Worm (Caenorhabditis elegans) whole organism, L3 larva: Measurements from ENCODE around the gene C09G9.3.

Experiments used
- R02D3.7 ChIP-seq: fragments of 150-350 bp; optimal IDR thresholded peaks from 2 replicates; lab custom pipeline; 2014; ENCODE audit warnings: missing biosample characterization, missing genetic modification characterization
- ZK546.5 ChIP-seq: sonication (generic microtip); optimal IDR thresholded peaks from 2 replicates; lab custom pipeline; 2017; ENCODE audit warnings: missing biosample characterization, missing genetic modification characterization
- aly-2 ChIP-seq: fragments of 150-350 bp; optimal IDR thresholded peaks from 2 replicates; lab custom pipeline; 2014; ENCODE audit warnings: missing biosample characterization, missing genetic modification characterization
- ama-1 ChIP-seq: fragments of 150-350 bp; optimal IDR thresholded peaks from 2 replicates; lab custom pipeline; 2018
- ceh-16 ChIP-seq: sonication (generic microtip); optimal IDR thresholded peaks from 2 replicates; lab custom pipeline; 2017; ENCODE audit warnings: missing biosample characterization, missing genetic modification characterization
- ceh-28 ChIP-seq: fragments of 150-350 bp; optimal IDR thresholded peaks from 2 replicates; lab custom pipeline; 2014; ENCODE audit warnings: missing biosample characterization, missing genetic modification reagents, missing genetic modification characterization
- ceh-82 ChIP-seq: fragments of 150-350 bp; optimal IDR thresholded peaks from 2 replicates; lab custom pipeline; 2014; ENCODE audit warnings: missing biosample characterization, missing genetic modification characterization
- ceh-9 ChIP-seq: sonication (generic microtip); optimal IDR thresholded peaks from 2 replicates; lab custom pipeline; 2018; ENCODE audit warnings: missing biosample characterization, missing genetic modification characterization
- daf-12 ChIP-seq: fragments of 150-350 bp; optimal IDR thresholded peaks from 2 replicates; lab custom pipeline; 2014; ENCODE audit warnings: missing biosample characterization, missing genetic modification reagents, missing genetic modification characterization
- egl-27 ChIP-seq: sonication (generic microtip); optimal IDR thresholded peaks from 4 replicates; lab custom pipeline; 2017; ENCODE audit warnings: missing biosample characterization, missing genetic modification reagents, missing genetic modification characterization
- egl-5 ChIP-seq: fragments of 150-350 bp; optimal IDR thresholded peaks from 2 replicates; lab custom pipeline; 2017; ENCODE audit warnings: missing biosample characterization, missing genetic modification reagents, missing genetic modification characterization, inconsistent platforms
- elt-1 ChIP-seq: fragments of 150-350 bp; optimal IDR thresholded peaks from 2 replicates; lab custom pipeline; 2014; ENCODE audit warnings: missing biosample characterization, missing genetic modification characterization
- elt-2 ChIP-seq: sonication (generic microtip); optimal IDR thresholded peaks from 2 replicates; lab custom pipeline; 2016; ENCODE audit warnings: missing genetic modification reagents, mild to moderate bottlenecking, missing genetic modification characterization, missing compliant biosample characterization
- elt-3 ChIP-seq, 3 experiments: fragments of 150-350 bp in 1 of 3; sonication (generic microtip) in 2 of 3; optimal IDR thresholded peaks; 2 replicates in 2 of 3; 4 replicates in 1 of 3; lab custom pipeline; 2014 to 2017; ENCODE audit warnings: missing biosample characterization in 3 of 3, missing genetic modification characterization in 3 of 3
- eor-1 ChIP-seq, 2 experiments: fragments of 150-350 bp; optimal IDR thresholded peaks; 2 replicates each; lab custom pipeline; 2014 to 2018; ENCODE audit warnings: missing biosample characterization in 2 of 2, missing genetic modification characterization in 2 of 2
- fkh-10 ChIP-seq: sonication (generic microtip); optimal IDR thresholded peaks from 2 replicates; lab custom pipeline; 2017; ENCODE audit warnings: missing biosample characterization, missing genetic modification reagents, missing genetic modification characterization
- fkh-2 ChIP-seq: fragments of 150-350 bp; optimal IDR thresholded peaks from 2 replicates; lab custom pipeline; 2014; ENCODE audit warnings: missing biosample characterization, missing genetic modification reagents, missing genetic modification characterization
- fos-1 ChIP-seq: fragments of 150-350 bp; optimal IDR thresholded peaks from 2 replicates; lab custom pipeline; 2014; ENCODE audit warnings: missing biosample characterization, missing genetic modification characterization
- hmg-11 ChIP-seq: sonication (generic microtip); optimal IDR thresholded peaks from 2 replicates; lab custom pipeline; 2016; ENCODE audit warnings: missing genetic modification characterization, missing compliant biosample characterization
- jun-1 ChIP-seq: fragments of 150-350 bp; optimal IDR thresholded peaks from 2 replicates; lab custom pipeline; 2014; ENCODE audit warnings: missing biosample characterization, missing genetic modification reagents, missing genetic modification characterization
- lin-15B ChIP-seq: fragments of 150-350 bp; optimal IDR thresholded peaks from 2 replicates; lab custom pipeline; 2014; ENCODE audit warnings: missing biosample characterization, missing genetic modification characterization
- lin-39 ChIP-seq: fragments of 150-350 bp; optimal IDR thresholded peaks from 2 replicates; lab custom pipeline; 2018; ENCODE audit warnings: missing biosample characterization, missing genetic modification reagents, missing genetic modification characterization
- lsy-12 ChIP-seq: sonication (generic microtip); optimal IDR thresholded peaks from 2 replicates; lab custom pipeline; 2016; ENCODE audit warnings: mild to moderate bottlenecking, missing genetic modification characterization, missing compliant biosample characterization
- mdl-1 ChIP-seq: fragments of 150-350 bp; optimal IDR thresholded peaks from 2 replicates; lab custom pipeline; 2014; ENCODE audit warnings: missing biosample characterization, missing genetic modification characterization
- mml-1 ChIP-seq: fragments of 150-350 bp; sonication (generic microtip); optimal IDR thresholded peaks from 3 replicates; lab custom pipeline; 2014; ENCODE audit warnings: missing biosample characterization, missing genetic modification characterization
- nfya-1 ChIP-seq: sonication (generic microtip); optimal IDR thresholded peaks from 2 replicates; lab custom pipeline; 2017; ENCODE audit warnings: missing genetic modification characterization, mild to moderate bottlenecking, missing compliant biosample characterization, antibody characterized with exemption, moderate library complexity; ENCODE audit not compliant: insufficient read depth
- nhr-11 ChIP-seq: fragments of 150-350 bp; optimal IDR thresholded peaks from 2 replicates; lab custom pipeline; 2014; ENCODE audit warnings: missing biosample characterization, missing genetic modification characterization
- nhr-12 ChIP-seq: fragments of 150-350 bp; optimal IDR thresholded peaks from 2 replicates; lab custom pipeline; 2014; ENCODE audit warnings: missing biosample characterization, missing genetic modification characterization
- nhr-23 ChIP-seq: fragments of 150-350 bp; optimal IDR thresholded peaks from 2 replicates; lab custom pipeline; 2014; ENCODE audit warnings: missing biosample characterization, missing genetic modification reagents, missing genetic modification characterization
- nhr-237 ChIP-seq: fragments of 150-350 bp; optimal IDR thresholded peaks from 2 replicates; lab custom pipeline; 2014; ENCODE audit warnings: missing biosample characterization, missing genetic modification characterization
- nhr-25 ChIP-seq: sonication (generic microtip); optimal IDR thresholded peaks from 2 replicates; lab custom pipeline; 2017; ENCODE audit warnings: missing biosample characterization, missing genetic modification characterization
- nhr-28 ChIP-seq: fragments of 150-350 bp; optimal IDR thresholded peaks from 2 replicates; lab custom pipeline; 2014; ENCODE audit warnings: missing biosample characterization, missing genetic modification characterization
- nhr-43 ChIP-seq: sonication (generic microtip); optimal IDR thresholded peaks from 2 replicates; lab custom pipeline; 2016; ENCODE audit warnings: mild to moderate bottlenecking, missing genetic modification characterization, missing compliant biosample characterization; ENCODE audit not compliant: poor library complexity, severe bottlenecking
- nhr-67 ChIP-seq: fragments of 150-350 bp; optimal IDR thresholded peaks from 2 replicates; lab custom pipeline; 2014; ENCODE audit warnings: missing biosample characterization, missing genetic modification characterization
- nhr-76 ChIP-seq: fragments of 150-350 bp; sonication (generic microtip); optimal IDR thresholded peaks from 5 replicates; lab custom pipeline; 2014; ENCODE audit warnings: missing biosample characterization, missing genetic modification characterization
- nhr-77 ChIP-seq: fragments of 150-350 bp; optimal IDR thresholded peaks from 2 replicates; lab custom pipeline; 2014; ENCODE audit warnings: missing biosample characterization, missing genetic modification characterization
- pha-4 ChIP-seq: fragments of 150-350 bp; optimal IDR thresholded peaks from 2 replicates; lab custom pipeline; 2014; ENCODE audit warnings: missing biosample characterization, missing genetic modification reagents, missing genetic modification characterization
- pqm-1 ChIP-seq: fragments of 150-350 bp; optimal IDR thresholded peaks from 2 replicates; lab custom pipeline; 2017; ENCODE audit warnings: missing biosample characterization, missing genetic modification characterization, inconsistent platforms
- sea-2 ChIP-seq: fragments of 150-350 bp; sonication (generic microtip); optimal IDR thresholded peaks from 4 replicates; lab custom pipeline; 2014; ENCODE audit warnings: missing biosample characterization, missing genetic modification reagents, missing genetic modification characterization
- skn-1 ChIP-seq: fragments of 150-350 bp; optimal IDR thresholded peaks from 2 replicates; lab custom pipeline; 2014; ENCODE audit warnings: missing biosample characterization, missing genetic modification characterization
- snpc-4 ChIP-seq: fragments of 150-350 bp; optimal IDR thresholded peaks from 2 replicates; lab custom pipeline; 2014; ENCODE audit warnings: missing biosample characterization, missing genetic modification characterization
- tbx-2 ChIP-seq: sonication (generic microtip); optimal IDR thresholded peaks from 2 replicates; lab custom pipeline; 2016; ENCODE audit warnings: mild to moderate bottlenecking, missing genetic modification characterization, missing compliant biosample characterization
- unc-39 ChIP-seq: sonication (generic microtip); optimal IDR thresholded peaks from 4 replicates; lab custom pipeline; 2017; ENCODE audit warnings: missing biosample characterization, missing genetic modification characterization
- unc-62 ChIP-seq: fragments of 150-350 bp; sonication (generic microtip); optimal IDR thresholded peaks from 4 replicates; lab custom pipeline; 2014; ENCODE audit warnings: missing biosample characterization, missing genetic modification reagents, missing genetic modification characterization
- zag-1 ChIP-seq: fragments of 150-350 bp; optimal IDR thresholded peaks from 2 replicates; lab custom pipeline; 2014; ENCODE audit warnings: missing biosample characterization, missing genetic modification characterization
- ztf-11 ChIP-seq: fragments of 150-350 bp; optimal IDR thresholded peaks from 2 replicates; lab custom pipeline; 2014; ENCODE audit warnings: missing biosample characterization, missing genetic modification characterization
- ztf-4 ChIP-seq: fragments of 150-350 bp; optimal IDR thresholded peaks from 2 replicates; lab custom pipeline; 2014; ENCODE audit warnings: missing biosample characterization, missing genetic modification characterization

C09G9.3 gene

ce11 chrIV:8892558-8892957 is 19.7 kb upstream of the C09G9.3 start, which contains the start of gene C27B7.2:
Gene C27B7.2, plus strand, starts transcription at chrIV:8892858.
- TF ChIP-seq snpc-4 (tag; lab: Kevin White, UChicago) (no peak), nhr-12 (tag; lab: Kevin White, UChicago) (no peak), mdl-1 (tag; lab: Kevin White, UChicago) (no peak), nhr-237 (no peak), ama-1 (lab: Kevin White, UChicago) (peak; percentile 54)

- peak; percentile 65 for TF ChIP-seq lin-15B (tag; lab: Kevin White, UChicago)
- no peak for TF ChIP-seq sea-2 (GFP tag; lab: Kevin White, UChicago)
- TF ChIP-seq ztf-4: no peak
- no peak for TF ChIP-seq unc-39 (tag; lab: Kevin White, UChicago)
- TF ChIP-seq nfya-1: peak; percentile 68
- no peak for TF ChIP-seq zag-1 (tag; lab: Kevin White, UChicago)
- no peak for TF ChIP-seq fkh-2 (tag; lab: Kevin White, UChicago)
- TF ChIP-seq ztf-11 (tag; lab: Kevin White, UChicago): no peak
- TF ChIP-seq lin-39 (tag; lab: Kevin White, UChicago): peak; percentile 13
- TF ChIP-seq nhr-77: no peak
- TF ChIP-seq nhr-12 (tag; lab: Kevin White, UChicago): no peak
- TF ChIP-seq pha-4 (tag; lab: Kevin White, UChicago): peak; percentile 88
- no peak for TF ChIP-seq mdl-1 (tag; lab: Kevin White, UChicago)
- peak; percentile 34 for TF ChIP-seq nhr-25 (tag; lab: Kevin White, UChicago)
- peak; percentile 36 for TF ChIP-seq elt-2
- no peak for TF ChIP-seq ama-1 (lab: Kevin White, UChicago)
- TF ChIP-seq ceh-9 (tag; lab: Kevin White, UChicago): no peak
- no peak for TF ChIP-seq daf-12 (tag; lab: Kevin White, UChicago)
- peak; percentile 32 for TF ChIP-seq elt-1
- TF ChIP-seq ceh-82 (tag; lab: Kevin White, UChicago): no peak
- TF ChIP-seq elt-3 (tag; optimal IDR thresholded peaks at IDR 0.05; lab: Kevin White, UChicago): no peak
- TF ChIP-seq nhr-28: no peak
- no peak for TF ChIP-seq aly-2 (tag; lab: Kevin White, UChicago)
- no peak for TF ChIP-seq nhr-11 (tag; lab: Kevin White, UChicago)
- no peak for TF ChIP-seq ZK546.5 (tag; lab: Kevin White, UChicago)
- peak; percentile 80 for TF ChIP-seq nhr-23 (tag; lab: Kevin White, UChicago)
- no peak for TF ChIP-seq ceh-16 (tag; lab: Kevin White, UChicago)
- peak; percentile 19 for TF ChIP-seq jun-1
- TF ChIP-seq egl-27: no peak
- no peak for TF ChIP-seq eor-1 (tag; optimal IDR thresholded peaks at IDR 0.05; lab: Kevin White, UChicago)
- no peak for TF ChIP-seq nhr-67 (tag; lab: Kevin White, UChicago)
- TF ChIP-seq tbx-2: peak; percentile 18
- no peak for TF ChIP-seq ceh-28 (tag; lab: Kevin White, UChicago)
- no peak for TF ChIP-seq lsy-12
- no peak for TF ChIP-seq nhr-237
- no peak for TF ChIP-seq unc-62 (GFP tag; lab: Kevin White, UChicago)
- peak; percentile 85 for TF ChIP-seq snpc-4 (tag; lab: Kevin White, UChicago)
- no peak for TF ChIP-seq fkh-10 (GFP tag; lab: Kevin White, UChicago)
- TF ChIP-seq hmg-11 (tag; lab: Kevin White, UChicago): peak; percentile 60
- TF ChIP-seq pqm-1 (tag; lab: Kevin White, UChicago): no peak
- TF ChIP-seq nhr-76 (tag; lab: Kevin White, UChicago): no peak
- no peak for TF ChIP-seq fos-1 (tag; lab: Kevin White, UChicago)
- no peak for TF ChIP-seq mml-1 (tag; lab: Kevin White, UChicago)
- no peak for TF ChIP-seq egl-5 (tag; lab: Kevin White, UChicago)
- no peak for TF ChIP-seq R02D3.7 (tag; lab: Kevin White, UChicago)
- TF ChIP-seq skn-1 (tag; lab: Kevin White, UChicago): no peak
- TF ChIP-seq nhr-43: peak; percentile 63
- TF ChIP-seq, all 47 proteins: peak for 13
Measured at ce11 chrIV:8891131-8891530, 18.3 kb upstream of the C09G9.3 start, which contains the start of gene spr-2. Gene spr-2, plus strand, starts transcription at chrIV:8891462.
